Worm (Caenorhabditis elegans): ENCODE measurements around the gene ugt-44.

ce11 chrIV:10482585-10482984, 13.0 kb downstream of the ugt-44 start:
- no peak for TF ChIP-seq hnd-1 (tag; optimal IDR thresholded peaks at IDR 0.05)
- no peak for TF ChIP-seq ama-1 (optimal IDR thresholded peaks at IDR 0.05)
- no peak for TF ChIP-seq scrt-1 (GFP tag; IDR thresholded peaks at IDR 0.05)
- no peak for TF ChIP-seq ets-7 (tag; optimal IDR thresholded peaks at IDR 0.05)
- no peak for TF ChIP-seq B0310.2 (tag; optimal IDR thresholded peaks at IDR 0.05)
- TF ChIP-seq tra-4 (tag; optimal IDR thresholded peaks at IDR 0.05): no peak
- no peak for TF ChIP-seq flt-1 (GFP tag; IDR thresholded peaks at IDR 0.05)
- TF ChIP-seq ceh-36 (tag; optimal IDR thresholded peaks at IDR 0.05): no peak
- TF ChIP-seq aly-1 (tag; optimal IDR thresholded peaks at IDR 0.05): no peak
- TF ChIP-seq sea-1 (GFP tag; conservative IDR thresholded peaks at IDR 0.05): no peak
- TF ChIP-seq pes-1 (GFP tag; IDR thresholded peaks at IDR 0.05): no peak
- TF ChIP-seq F13C5.2 (tag; optimal IDR thresholded peaks at IDR 0.05): no peak
- TF ChIP-seq hmbx-1 (tag; optimal IDR thresholded peaks at IDR 0.05): no peak
